Worm (Caenorhabditis elegans) whole organism, L1 larva: ENCODE data around the gene syd-9.

ENCODE experiments used
- C16A3.4 ChIP-seq: fragments of 150-350 bp; optimal IDR thresholded peaks from 2 replicates; lab custom pipeline; 2014; ENCODE audit warnings: missing biosample characterization, missing genetic modification characterization
- C34B4.2 ChIP-seq: sonication (generic microtip); optimal IDR thresholded peaks from 2 replicates; lab custom pipeline; 2017; ENCODE audit warnings: mild to moderate bottlenecking, missing genetic modification characterization, missing compliant biosample characterization
- Y116A8C.19 ChIP-seq: sonication (generic microtip); optimal IDR thresholded peaks from 2 replicates; lab custom pipeline; 2016; ENCODE audit warnings: missing compliant biosample characterization, missing genetic modification characterization, borderline replicate concordance
- aha-1 ChIP-seq: fragments of 150-350 bp; optimal IDR thresholded peaks from 2 replicates; lab custom pipeline; 2014; ENCODE audit warnings: missing biosample characterization, missing genetic modification characterization
- ama-1 ChIP-seq: fragments of 150-350 bp; optimal IDR thresholded peaks from 2 replicates; lab custom pipeline; 2014
- blmp-1 ChIP-seq: fragments of 150-350 bp; optimal IDR thresholded peaks from 2 replicates; lab custom pipeline; 2014; ENCODE audit warnings: missing biosample characterization, missing genetic modification characterization
- ceh-63 ChIP-seq: fragments of 200-800 bp; sonication (Bioruptor generic); optimal IDR thresholded peaks from 2 replicates; lab custom pipeline; 2018; ENCODE audit warnings: mild to moderate bottlenecking, missing genetic modification characterization, missing compliant biosample characterization
- ceh-82 ChIP-seq, 3 experiments: fragments of 150-350 bp in 1 of 3; sonication (generic microtip) in 2 of 3; optimal IDR thresholded peaks; 2 replicates each; lab custom pipeline; 2014 to 2017; ENCODE audit warnings: missing biosample characterization in 3 of 3, missing genetic modification characterization in 3 of 3
- ceh-88 ChIP-seq: fragments of 200-800 bp; sonication (Bioruptor generic); IDR thresholded peaks from 2 replicates; pipeline ENCODE4 v1.3.6; 2022; ENCODE audit warnings: missing genetic modification characterization, missing compliant biosample characterization
- ceh-90 ChIP-seq: sonication (generic microtip); optimal IDR thresholded peaks from 2 replicates; lab custom pipeline; 2016; ENCODE audit warnings: missing genetic modification characterization, missing compliant biosample characterization
- ces-1 ChIP-seq: fragments of 150-350 bp; optimal IDR thresholded peaks from 2 replicates; lab custom pipeline; 2014; ENCODE audit warnings: missing biosample characterization, missing genetic modification reagents, missing genetic modification characterization
- dpl-1 ChIP-seq, 3 experiments: fragments of 150-350 bp in 2 of 3; sonication (generic microtip) in 1 of 3; optimal IDR thresholded peaks; 2 replicates each; lab custom pipeline; 2014 to 2017; ENCODE audit warnings: missing biosample characterization in 3 of 3, missing genetic modification characterization in 3 of 3, missing genetic modification reagents in 3 of 3
- dsc-1 ChIP-seq: sonication (generic microtip); optimal IDR thresholded peaks from 2 replicates; lab custom pipeline; 2016; ENCODE audit warnings: mild to moderate bottlenecking, missing genetic modification characterization, missing compliant biosample characterization
- efl-1 ChIP-seq, 4 experiments: fragments of 150-350 bp; optimal IDR thresholded peaks in 3 of 4; peaks in 1 of 4; 1 replicate in 1 of 4; 2 replicates in 3 of 4; lab custom pipeline; 2014; ENCODE audit warnings: missing biosample characterization in 2 of 4, missing genetic modification characterization in 2 of 4, missing genetic modification reagents in 2 of 4
- egl-13 ChIP-seq: sonication (generic microtip); optimal IDR thresholded peaks from 2 replicates; lab custom pipeline; 2016; ENCODE audit warnings: missing genotype, missing genetic modification reagents, missing genetic modification characterization, missing compliant biosample characterization
- egl-27 ChIP-seq, 2 experiments: fragments of 150-350 bp in 1 of 2; sonication (generic microtip); optimal IDR thresholded peaks; 3 replicates each; lab custom pipeline; 2017 to 2018; ENCODE audit warnings: missing biosample characterization in 2 of 2, missing genetic modification characterization in 2 of 2, missing genetic modification reagents in 2 of 2
- elt-2 ChIP-seq: sonication (generic microtip); optimal IDR thresholded peaks from 2 replicates; lab custom pipeline; 2016; ENCODE audit warnings: missing genetic modification characterization, mild to moderate bottlenecking, inconsistent platforms, missing compliant biosample characterization, missing genetic modification reagents
- ets-5 ChIP-seq: fragments of 200-800 bp; sonication (Bioruptor generic); IDR thresholded peaks from 2 replicates; pipeline ENCODE4 v1.3.6; 2022; ENCODE audit warnings: missing genetic modification characterization, missing compliant biosample characterization
- fkh-4 ChIP-seq: sonication (generic microtip); optimal IDR thresholded peaks from 2 replicates; lab custom pipeline; 2016; ENCODE audit warnings: missing compliant biosample characterization, missing genetic modification characterization, borderline replicate concordance
- fkh-8 ChIP-seq: sonication (generic microtip); optimal IDR thresholded peaks from 2 replicates; lab custom pipeline; 2016; ENCODE audit warnings: mild to moderate bottlenecking, missing genetic modification characterization, missing compliant biosample characterization
- grh-1 ChIP-seq: fragments of 200-800 bp; sonication (Bioruptor generic); IDR thresholded peaks from 2 replicates; pipeline ENCODE4 v1.3.6; 2022; ENCODE audit warnings: missing genetic modification reagents, missing genetic modification characterization, missing compliant biosample characterization
- hlh-4 ChIP-seq: sonication (generic microtip); optimal IDR thresholded peaks from 2 replicates; lab custom pipeline; 2016; ENCODE audit warnings: mild to moderate bottlenecking, missing genetic modification characterization, missing compliant biosample characterization
- hpl-2 ChIP-seq: fragments of 150-350 bp; optimal IDR thresholded peaks from 2 replicates; lab custom pipeline; 2014; ENCODE audit warnings: missing biosample characterization, missing genetic modification reagents, missing genetic modification characterization
- irx-1 ChIP-seq: sonication (generic microtip); optimal IDR thresholded peaks from 2 replicates; lab custom pipeline; 2016; ENCODE audit warnings: missing genetic modification characterization, missing compliant biosample characterization
- isw-1 ChIP-seq: fragments of 200-800 bp; sonication (Bioruptor generic); IDR thresholded peaks from 2 replicates; pipeline ENCODE4 v1.3.6; 2022; ENCODE audit warnings: missing genetic modification characterization, missing compliant biosample characterization
- lin-14 ChIP-seq: fragments of 200-800 bp; sonication (Bioruptor generic); optimal IDR thresholded peaks from 2 replicates; lab custom pipeline; 2018; ENCODE audit warnings: mild to moderate bottlenecking, missing genetic modification characterization, moderate library complexity, missing compliant biosample characterization
- lin-15B ChIP-seq: fragments of 150-350 bp; sonication (generic microtip); optimal IDR thresholded peaks from 3 replicates; lab custom pipeline; 2014; ENCODE audit warnings: missing biosample characterization, missing genetic modification characterization
- lsy-2 ChIP-seq, 2 experiments: fragments of 150-350 bp; optimal IDR thresholded peaks; 2 replicates each; lab custom pipeline; 2014; ENCODE audit warnings: missing biosample characterization in 2 of 2, missing genetic modification characterization in 2 of 2
- mab-9 ChIP-seq: fragments of 200-800 bp; sonication (Bioruptor generic); IDR thresholded peaks from 2 replicates; pipeline ENCODE4 v1.3.6; 2022; ENCODE audit warnings: missing genetic modification reagents, missing genetic modification characterization, missing compliant biosample characterization
- mdl-1 ChIP-seq, 2 experiments: fragments of 150-350 bp; optimal IDR thresholded peaks; 2 replicates each; lab custom pipeline; 2014 to 2017; ENCODE audit warnings: missing biosample characterization in 2 of 2, missing genetic modification characterization in 2 of 2, inconsistent platforms in 1 of 2
- nhr-12 ChIP-seq: sonication (generic microtip); optimal IDR thresholded peaks from 2 replicates; lab custom pipeline; 2017; ENCODE audit warnings: missing biosample characterization, missing genetic modification characterization
- nhr-20 ChIP-seq: sonication (generic microtip); optimal IDR thresholded peaks from 2 replicates; lab custom pipeline; 2016; ENCODE audit warnings: mild to moderate bottlenecking, missing genetic modification characterization, missing compliant biosample characterization
- nhr-237 ChIP-seq: fragments of 150-350 bp; optimal IDR thresholded peaks from 2 replicates; lab custom pipeline; 2014; ENCODE audit warnings: missing biosample characterization, missing genetic modification characterization
- nhr-76 ChIP-seq: sonication (generic microtip); optimal IDR thresholded peaks from 2 replicates; lab custom pipeline; 2017; ENCODE audit warnings: missing biosample characterization, missing genetic modification characterization
- nhr-77 ChIP-seq: fragments of 150-350 bp; optimal IDR thresholded peaks from 2 replicates; lab custom pipeline; 2014; ENCODE audit warnings: missing biosample characterization, missing genetic modification characterization
- nhr-85 ChIP-seq: sonication (generic microtip); peaks from one replicate; lab custom pipeline; 2016; ENCODE audit warnings: missing genetic modification characterization, inconsistent platforms, missing compliant biosample characterization
- nhr-90 ChIP-seq: sonication (generic microtip); optimal IDR thresholded peaks from 2 replicates; lab custom pipeline; 2016; ENCODE audit warnings: mild to moderate bottlenecking, missing genetic modification characterization, missing compliant biosample characterization; ENCODE audit not compliant: poor library complexity
- pag-3 ChIP-seq: sonication (generic microtip); optimal IDR thresholded peaks from 2 replicates; lab custom pipeline; 2017; ENCODE audit warnings: missing genetic modification characterization, mild to moderate bottlenecking, missing compliant biosample characterization, antibody characterized with exemption, borderline replicate concordance; ENCODE audit not compliant: insufficient read depth
- pax-3 ChIP-seq: fragments of 200-800 bp; sonication (Bioruptor generic); optimal IDR thresholded peaks from 2 replicates; lab custom pipeline; 2018; ENCODE audit warnings: mild to moderate bottlenecking, missing genetic modification characterization, moderate library complexity, missing compliant biosample characterization
- rnt-1 ChIP-seq: sonication (generic microtip); optimal IDR thresholded peaks from 2 replicates; lab custom pipeline; 2016; ENCODE audit warnings: mild to moderate bottlenecking, missing genetic modification characterization, moderate library complexity, missing compliant biosample characterization
- snpc-4 ChIP-seq: fragments of 150-350 bp; optimal IDR thresholded peaks from 2 replicates; lab custom pipeline; 2014; ENCODE audit warnings: missing biosample characterization, missing genetic modification characterization
- sox-4 ChIP-seq: sonication (generic microtip); optimal IDR thresholded peaks from 2 replicates; lab custom pipeline; 2016; ENCODE audit warnings: missing genetic modification characterization, missing compliant biosample characterization
- tbx-2 ChIP-seq: sonication (generic microtip); optimal IDR thresholded peaks from 2 replicates; lab custom pipeline; 2016; ENCODE audit warnings: missing genetic modification characterization, missing compliant biosample characterization
- tlp-1 ChIP-seq: fragments of 150-350 bp; optimal IDR thresholded peaks from 2 replicates; lab custom pipeline; 2014; ENCODE audit warnings: missing biosample characterization, missing genetic modification characterization
- unc-130 ChIP-seq: fragments of 150-350 bp; optimal IDR thresholded peaks from 2 replicates; lab custom pipeline; 2017; ENCODE audit warnings: missing biosample characterization, missing genetic modification characterization, inconsistent platforms
- unc-30 ChIP-seq: sonication (generic microtip); optimal IDR thresholded peaks from 2 replicates; lab custom pipeline; 2017; ENCODE audit warnings: missing biosample characterization, missing genetic modification characterization
- unc-62 ChIP-seq: fragments of 150-350 bp; optimal IDR thresholded peaks from 2 replicates; lab custom pipeline; 2014; ENCODE audit warnings: missing biosample characterization, missing genetic modification reagents, missing genetic modification characterization
- unc-86 ChIP-seq: sonication (generic microtip); optimal IDR thresholded peaks from 2 replicates; lab custom pipeline; 2016; ENCODE audit warnings: missing genetic modification characterization, missing compliant biosample characterization
- unc-98 ChIP-seq: fragments of 200-800 bp; sonication (Bioruptor generic); IDR thresholded peaks from 2 replicates; pipeline ENCODE4 v1.3.6; 2022; ENCODE audit warnings: missing genetic modification characterization, missing compliant biosample characterization
- vab-15 ChIP-seq: sonication (generic microtip); optimal IDR thresholded peaks from 2 replicates; lab custom pipeline; 2017; ENCODE audit warnings: missing genotype, mild to moderate bottlenecking, missing genetic modification characterization, missing compliant biosample characterization
- zip-4 ChIP-seq: fragments of 200-800 bp; sonication (Bioruptor generic); optimal IDR thresholded peaks from 2 replicates; lab custom pipeline; 2018; ENCODE audit warnings: mild to moderate bottlenecking, missing genetic modification characterization, moderate library complexity, missing compliant biosample characterization
- ztf-11 ChIP-seq, 2 experiments: sonication (generic microtip); optimal IDR thresholded peaks; 2 replicates each; lab custom pipeline; 2016 to 2017; ENCODE audit warnings: missing genetic modification characterization in 2 of 2, missing biosample characterization in 1 of 2, missing compliant biosample characterization in 1 of 2
- ztf-4 ChIP-seq: fragments of 150-350 bp; optimal IDR thresholded peaks from 2 replicates; lab custom pipeline; 2014; ENCODE audit warnings: missing biosample characterization, missing genetic modification characterization

syd-9 gene

DNA sequence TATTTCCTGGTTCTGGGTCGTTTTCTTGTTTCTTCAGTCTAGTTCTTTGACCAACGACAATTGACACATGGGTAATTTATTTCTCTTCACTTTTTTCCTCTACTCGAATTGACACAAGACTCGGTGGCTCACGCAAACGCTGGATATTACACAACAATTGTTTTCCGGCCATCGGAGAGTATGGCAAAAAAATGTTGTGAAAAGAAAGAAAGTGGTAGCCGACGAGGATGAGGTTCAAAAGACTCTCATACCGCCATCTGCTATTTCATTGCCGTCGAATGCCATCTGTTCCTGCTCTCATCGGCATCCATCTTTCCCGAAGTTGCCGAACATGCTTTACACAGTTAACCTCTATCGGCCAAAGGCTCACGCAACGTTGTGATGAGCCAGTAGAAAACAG, 18.8 kb downstream of the syd-9 start (continued):
- peak; percentile 47 for TF ChIP-seq fkh-4 (tag; lab: Kevin White, UChicago)
- peak; percentile 38 to 53 for TF ChIP-seq lsy-2 (tag; optimal IDR thresholded peaks at IDR 0.05; lab: Kevin White, UChicago)
- TF ChIP-seq isw-1, result no peak
- TF ChIP-seq C34B4.2 (tag; lab: Kevin White, UChicago), result no peak
- TF ChIP-seq dsc-1 (tag; lab: Kevin White, UChicago), result peak; percentile 90
- no peak for TF ChIP-seq ceh-63 (GFP tag; lab: Kevin White, UChicago)
- TF ChIP-seq ces-1 (GFP tag; lab: Kevin White, UChicago), result no peak
- TF ChIP-seq unc-30, result no peak
- TF ChIP-seq ceh-90 (tag; lab: Kevin White, UChicago), result no peak
- no peak for TF ChIP-seq ceh-82 (tag; optimal IDR thresholded peaks at IDR 0.05; lab: Kevin White, UChicago)
- TF ChIP-seq tbx-2 (tag; lab: Kevin White, UChicago), result peak; percentile 29
- no peak for TF ChIP-seq snpc-4 (tag; lab: Kevin White, UChicago)
- TF ChIP-seq dpl-1 (GFP tag; optimal IDR thresholded peaks at IDR 0.05; lab: Kevin White, UChicago), result no peak
- TF ChIP-seq pax-3, result no peak
- no peak for TF ChIP-seq nhr-85 (tag; lab: Kevin White, UChicago)
- no peak for TF ChIP-seq zip-4 (GFP tag; lab: Kevin White, UChicago)
- TF ChIP-seq grh-1, result no peak
- no peak for TF ChIP-seq sox-4 (tag; lab: Kevin White, UChicago)
- TF ChIP-seq nhr-77 (tag; lab: Kevin White, UChicago), result no peak
- TF ChIP-seq hlh-4 (tag; lab: Kevin White, UChicago), result no peak
- no peak for TF ChIP-seq unc-62 (GFP tag; lab: Kevin White, UChicago)
- no peak for TF ChIP-seq Y116A8C.19
- no peak for TF ChIP-seq nhr-76 (tag; lab: Kevin White, UChicago)
- no peak for TF ChIP-seq elt-2 (tag; lab: Kevin White, UChicago)
- peak; percentile 62 for TF ChIP-seq nhr-20
- TF ChIP-seq efl-1 (optimal IDR thresholded peaks at IDR 0.05; lab: Kevin White, UChicago), result peak in 1 of 2 experiments; percentile 10
- TF ChIP-seq efl-1 (GFP tag; optimal IDR thresholded peaks at IDR 0.05 in 1 of 2; lab: Kevin White, UChicago), result no peak
- peak; percentile 44 for TF ChIP-seq irx-1 (tag; lab: Kevin White, UChicago)
- TF ChIP-seq mdl-1 (tag; optimal IDR thresholded peaks at IDR 0.05; lab: Kevin White, UChicago), result no peak
- no peak for TF ChIP-seq mab-9 (GFP tag; lab: Robert Waterston, UW)
- peak; percentile 60 for TF ChIP-seq unc-130
- TF ChIP-seq C16A3.4 (tag; lab: Kevin White, UChicago), result no peak
- TF ChIP-seq hpl-2 (GFP tag; lab: Kevin White, UChicago), result no peak
- no peak for TF ChIP-seq lin-15B
- no peak for TF ChIP-seq fkh-8 (tag; lab: Kevin White, UChicago)
- TF ChIP-seq nhr-12 (tag; lab: Kevin White, UChicago), result no peak
- TF ChIP-seq ama-1 (lab: Kevin White, UChicago), result no peak
- TF ChIP-seq vab-15 (tag; lab: Kevin White, UChicago), result no peak
- no peak for TF ChIP-seq nhr-237 (tag; lab: Kevin White, UChicago)
- TF ChIP-seq ceh-88, result no peak
- TF ChIP-seq unc-98 (GFP tag; lab: Robert Waterston, UW), result no peak; the same call in 1 of the 2 replicates
- TF ChIP-seq ets-5 (GFP tag; lab: Robert Waterston, UW), result no peak
- no peak for TF ChIP-seq ztf-11 (tag; optimal IDR thresholded peaks at IDR 0.05; lab: Kevin White, UChicago)
- no peak for TF ChIP-seq tlp-1 (tag; lab: Kevin White, UChicago)
- TF ChIP-seq rnt-1 (tag; lab: Kevin White, UChicago), result peak; percentile 74
- TF ChIP-seq aha-1 (tag; lab: Kevin White, UChicago), result no peak
- TF ChIP-seq nhr-90, result no peak
- TF ChIP-seq blmp-1, result no peak
- TF ChIP-seq egl-13 (tag; lab: Kevin White, UChicago), result no peak
- no peak for TF ChIP-seq ztf-4 (tag; lab: Kevin White, UChicago)
- no peak for TF ChIP-seq egl-27 (tag; optimal IDR thresholded peaks at IDR 0.05; lab: Kevin White, UChicago)
- TF ChIP-seq pag-3, result peak; percentile 100
- no peak for TF ChIP-seq unc-86 (tag; lab: Kevin White, UChicago)
- TF ChIP-seq lin-14 (GFP tag; lab: Kevin White, UChicago), result peak; percentile 93
